Fruit fly (Drosophila melanogaster) whole organism, prepupa: ENCODE measurements around the gene ssp6.

Experiments used
- CG15336 ChIP-seq: fragments of 200-800 bp; sonication (Bioruptor generic); IDR thresholded peaks from 2 replicates; pipeline ENCODE4 v1.3.6; 2022; ENCODE audit warnings: missing biosample characterization, missing genetic modification characterization
- CG6854 ChIP-seq: fragments of 200-800 bp; sonication (Bioruptor generic); optimal IDR thresholded peaks from 2 replicates; lab custom pipeline; 2017; ENCODE audit warnings: missing biosample characterization, mild to moderate bottlenecking, missing genetic modification characterization
- CG8632 ChIP-seq: fragments of 200-800 bp; sonication (Bioruptor generic); optimal IDR thresholded peaks from 3 replicates; lab custom pipeline; 2016; ENCODE audit warnings: missing biosample characterization, missing genetic modification characterization
- Eip78C ChIP-seq: fragments of 200-800 bp; sonication (Bioruptor generic); peaks from one replicate; lab custom pipeline; 2016; ENCODE audit warnings: missing biosample characterization, missing genetic modification characterization
- Ets96B ChIP-seq: fragments of 200-800 bp; optimal IDR thresholded peaks from 2 replicates; lab custom pipeline; 2019; ENCODE audit warnings: missing biosample characterization, mild to moderate bottlenecking, missing genetic modification characterization, moderate library complexity
- Gug ChIP-seq: fragments of 200-800 bp; sonication (Bioruptor generic); IDR thresholded peaks from 2 replicates; pipeline ENCODE4 v1.3.6; 2022; ENCODE audit warnings: missing biosample characterization, missing genetic modification characterization
- Lpt ChIP-seq: fragments of 200-800 bp; sonication (Bioruptor generic); optimal IDR thresholded peaks from 3 replicates; lab custom pipeline; 2016; ENCODE audit warnings: missing biosample characterization, missing genetic modification characterization
- Sox102F ChIP-seq: fragments of 200-800 bp; sonication (Bioruptor generic); optimal IDR thresholded peaks from 2 replicates; lab custom pipeline; 2016; ENCODE audit warnings: missing biosample characterization, mild to moderate bottlenecking, missing genetic modification characterization
- fd85E ChIP-seq: fragments of 200-800 bp; sonication (Bioruptor generic); optimal IDR thresholded peaks from 3 replicates; lab custom pipeline; 2016; ENCODE audit warnings: missing biosample characterization, missing genetic modification characterization
- net ChIP-seq: fragments of 200-800 bp; sonication (Bioruptor generic); optimal IDR thresholded peaks from 3 replicates; lab custom pipeline; 2016; ENCODE audit warnings: missing biosample characterization, missing genetic modification characterization
- pdm3 ChIP-seq: fragments of 200-800 bp; sonication (Bioruptor generic); optimal IDR thresholded peaks from 3 replicates; lab custom pipeline; 2016; ENCODE audit warnings: missing biosample characterization, missing genetic modification characterization

- TF ChIP-seq CG15336 (GFP tag; lab: Robert Waterston, UW) (no peak), Eip78C (GFP tag; lab: Kevin White, UChicago) (no peak), fd85E (no peak), net (no peak), CG8632 (no peak), Lpt (no peak), pdm3 (GFP tag; lab: Kevin White, UChicago) (no peak), Sox102F (GFP tag; lab: Kevin White, UChicago) (no peak), CG6854 (GFP tag; lab: Kevin White, UChicago) (no peak), Ets96B (tag; lab: Kevin White, UChicago) (no peak), Gug (GFP tag; lab: Robert Waterston, UW) (no peak)
Observed at dm6 chr3L:6106717-6107116, 30.2 kb downstream of the ssp6 start.
